Fruit fly (Drosophila melanogaster) whole organism, prepupa: ENCODE data around the gene Dph2.

ENCODE experiments used
- CG10669 ChIP-seq: fragments of 200-800 bp; sonication (Bioruptor generic); optimal IDR thresholded peaks from 3 replicates; lab custom pipeline; 2018; ENCODE audit warnings: missing biosample characterization, mild to moderate bottlenecking, missing genetic modification characterization, moderate library complexity
- CG11294 ChIP-seq: fragments of 200-800 bp; sonication (Bioruptor generic); IDR thresholded peaks from 2 replicates; pipeline ENCODE4 v1.3.6; 2022; ENCODE audit warnings: missing biosample characterization, missing genetic modification characterization
- CG11762 ChIP-seq: fragments of 200-800 bp; sonication (Bioruptor generic); optimal IDR thresholded peaks from 3 replicates; lab custom pipeline; 2016; ENCODE audit warnings: missing biosample characterization, missing genetic modification characterization; ENCODE audit not compliant: insufficient read depth
- CG15336 ChIP-seq: fragments of 200-800 bp; sonication (Bioruptor generic); IDR thresholded peaks from 2 replicates; pipeline ENCODE4 v1.3.6; 2022; ENCODE audit warnings: missing biosample characterization, missing genetic modification characterization
- CG3032 ChIP-seq: fragments of 200-800 bp; optimal IDR thresholded peaks from 2 replicates; lab custom pipeline; 2019; ENCODE audit warnings: missing biosample characterization, mild to moderate bottlenecking, missing genetic modification characterization, moderate library complexity
- CG31627 ChIP-seq: fragments of 200-800 bp; sonication (Bioruptor generic); optimal IDR thresholded peaks from 3 replicates; lab custom pipeline; 2016; ENCODE audit warnings: missing biosample characterization, missing genetic modification characterization
- CG34406 ChIP-seq: fragments of 200-800 bp; sonication (Bioruptor generic); optimal IDR thresholded peaks from 3 replicates; lab custom pipeline; 2016; ENCODE audit warnings: missing biosample characterization, missing genetic modification characterization
- CG3919 ChIP-seq: fragments of 200-800 bp; sonication (Bioruptor generic); optimal IDR thresholded peaks from 3 replicates; lab custom pipeline; 2016; ENCODE audit warnings: missing biosample characterization, missing genetic modification characterization
- CG4318 ChIP-seq: fragments of 200-800 bp; sonication (Bioruptor generic); optimal IDR thresholded peaks from 3 replicates; lab custom pipeline; 2017; ENCODE audit warnings: missing biosample characterization, mild to moderate bottlenecking, missing genetic modification characterization
- CG6276 ChIP-seq: fragments of 200-800 bp; sonication (Bioruptor generic); optimal IDR thresholded peaks from 2 replicates; lab custom pipeline; 2017; ENCODE audit warnings: missing biosample characterization, mild to moderate bottlenecking, missing genetic modification characterization
- CG6792 ChIP-seq: fragments of 200-800 bp; sonication (Bioruptor generic); optimal IDR thresholded peaks from 3 replicates; lab custom pipeline; 2016; ENCODE audit warnings: missing biosample characterization, missing genetic modification characterization
- CG6808 ChIP-seq: fragments of 200-800 bp; sonication (Bioruptor generic); optimal IDR thresholded peaks from 3 replicates; lab custom pipeline; 2017; ENCODE audit warnings: missing biosample characterization, missing genetic modification characterization, mild to moderate bottlenecking, moderate library complexity, missing genetic modification reagents
- CG8119 ChIP-seq: fragments of 200-800 bp; sonication (Bioruptor generic); IDR thresholded peaks from 3 replicates; pipeline ENCODE4 v1.3.6; 2022; ENCODE audit warnings: missing biosample characterization, missing genetic modification characterization
- Eip75B ChIP-seq: fragments of 200-800 bp; sonication (Bioruptor generic); optimal IDR thresholded peaks from 3 replicates; lab custom pipeline; 2016; ENCODE audit warnings: missing biosample characterization, missing genetic modification characterization
- Eip78C ChIP-seq: fragments of 200-800 bp; sonication (Bioruptor generic); peaks from one replicate; lab custom pipeline; 2016; ENCODE audit warnings: missing biosample characterization, missing genetic modification characterization
- Gug ChIP-seq: fragments of 200-800 bp; sonication (Bioruptor generic); IDR thresholded peaks from 2 replicates; pipeline ENCODE4 v1.3.6; 2022; ENCODE audit warnings: missing biosample characterization, missing genetic modification characterization
- Hr38 ChIP-seq: sonication (Bioruptor generic); optimal IDR thresholded peaks from 2 replicates; lab custom pipeline; 2016; ENCODE audit warnings: missing biosample characterization, missing genetic modification characterization
- Hr39 ChIP-seq: fragments of 200-800 bp; sonication (Bioruptor generic); optimal IDR thresholded peaks from 2 replicates; lab custom pipeline; 2016; ENCODE audit warnings: missing biosample characterization, missing genetic modification characterization
- Hr4 ChIP-seq: fragments of 200-800 bp; sonication (Bioruptor generic); optimal IDR thresholded peaks from 3 replicates; lab custom pipeline; 2016; ENCODE audit warnings: missing biosample characterization, missing genetic modification characterization
- OdsH ChIP-seq: fragments of 200-800 bp; sonication (Bioruptor generic); optimal IDR thresholded peaks from 3 replicates; lab custom pipeline; 2016; ENCODE audit warnings: missing biosample characterization, missing genetic modification characterization
- Smox ChIP-seq: fragments of 200-800 bp; sonication (Bioruptor generic); optimal IDR thresholded peaks from 3 replicates; lab custom pipeline; 2016; ENCODE audit warnings: missing biosample characterization, missing genetic modification characterization
- Sox14 ChIP-seq: fragments of 200-800 bp; sonication (Bioruptor generic); optimal IDR thresholded peaks from 3 replicates; lab custom pipeline; 2016; ENCODE audit warnings: missing biosample characterization, missing genetic modification characterization
- Sox15 ChIP-seq: fragments of 200-800 bp; sonication (Bioruptor generic); optimal IDR thresholded peaks from 3 replicates; lab custom pipeline; 2016; ENCODE audit warnings: missing biosample characterization, missing genetic modification characterization
- dac ChIP-seq: fragments of 200-800 bp; sonication (Bioruptor generic); optimal IDR thresholded peaks from 2 replicates; lab custom pipeline; 2017; ENCODE audit warnings: missing biosample characterization, mild to moderate bottlenecking, missing genetic modification characterization
- esn ChIP-seq: fragments of 200-800 bp; sonication (Bioruptor generic); optimal IDR thresholded peaks from 2 replicates; lab custom pipeline; 2016; ENCODE audit warnings: missing biosample characterization, mild to moderate bottlenecking, missing genetic modification characterization, moderate library complexity
- fd85E ChIP-seq: fragments of 200-800 bp; sonication (Bioruptor generic); optimal IDR thresholded peaks from 3 replicates; lab custom pipeline; 2016; ENCODE audit warnings: missing biosample characterization, missing genetic modification characterization
- fkh ChIP-seq: fragments of 200-800 bp; sonication (Bioruptor generic); optimal IDR thresholded peaks from 3 replicates; lab custom pipeline; 2017; ENCODE audit warnings: missing biosample characterization, mild to moderate bottlenecking, missing genetic modification characterization, moderate library complexity
- net ChIP-seq: fragments of 200-800 bp; sonication (Bioruptor generic); optimal IDR thresholded peaks from 3 replicates; lab custom pipeline; 2016; ENCODE audit warnings: missing biosample characterization, missing genetic modification characterization
- salr ChIP-seq, 2 experiments: fragments of 200-800 bp; sonication (Bioruptor generic); optimal IDR thresholded peaks; 3 replicates each; lab custom pipeline; 2016 to 2018; ENCODE audit warnings: missing biosample characterization in 2 of 2, missing genetic modification characterization in 2 of 2, mild to moderate bottlenecking in 1 of 2
- ss ChIP-seq, 2 experiments: fragments of 200-800 bp; sonication (Bioruptor generic); optimal IDR thresholded peaks; 2 replicates in 1 of 2; 3 replicates in 1 of 2; lab custom pipeline; 2017 to 2018; ENCODE audit warnings: mild to moderate bottlenecking in 2 of 2, missing biosample characterization in 2 of 2, missing genetic modification characterization in 2 of 2, moderate library complexity in 1 of 2
- svp ChIP-seq: fragments of 200-800 bp; sonication (Bioruptor generic); peaks from one replicate; lab custom pipeline; 2016; ENCODE audit warnings: missing biosample characterization, missing genetic modification characterization
- topi ChIP-seq: fragments of 200-800 bp; sonication (Bioruptor generic); optimal IDR thresholded peaks from 3 replicates; lab custom pipeline; 2016; ENCODE audit warnings: missing biosample characterization, missing genetic modification characterization
- vri ChIP-seq: fragments of 200-800 bp; sonication (Bioruptor generic); optimal IDR thresholded peaks from 3 replicates; lab custom pipeline; 2016; ENCODE audit warnings: missing biosample characterization, mild to moderate bottlenecking, missing genetic modification characterization

Gene Dph2

dm6 chr3R:14880861-14881260 lies 12.9 kb downstream of the Dph2 start:
- TF ChIP-seq CG6276 (no peak), CG11294 (GFP tag; lab: Robert Waterston, UW) (no peak), Hr39 (GFP tag; lab: Kevin White, UChicago) (no peak)

- peak; percentile 45 for TF ChIP-seq Sox14 (GFP tag; lab: Kevin White, UChicago)
- TF ChIP-seq CG34406 = no peak
- peak; percentile 22; the same call in 1 of the 2 replicates for TF ChIP-seq CG15336
- no peak for TF ChIP-seq Smox (GFP tag; lab: Kevin White, UChicago)
These were observed 14.4 kb downstream of the Dph2 start, which contains the start of gene CG3631 for dm6 chr3R:14879207-14879863. Gene CG3631 (plus strand): TSS chr3R:14879457.

- TF ChIP-seq CG10669 (GFP tag; lab: Kevin White, UChicago) = no peak
- no peak for TF ChIP-seq Hr4 (GFP tag; lab: Kevin White, UChicago)
- TF ChIP-seq fkh (GFP tag; lab: Kevin White, UChicago) = no peak
- TF ChIP-seq Gug = no peak
- no peak for TF ChIP-seq Smox (GFP tag; lab: Kevin White, UChicago)
- no peak for TF ChIP-seq CG3919 (GFP tag; lab: Kevin White, UChicago)
- TF ChIP-seq ss (GFP tag; optimal IDR thresholded peaks at IDR 0.05; lab: Kevin White, UChicago) = no peak
- no peak for TF ChIP-seq CG8119 (GFP tag; lab: Robert Waterston, UW)
- no peak for TF ChIP-seq Sox14 (GFP tag; lab: Kevin White, UChicago)
These were observed 15.6 kb downstream of the Dph2 start for dm6 chr3R:14878145-14878544.

dm6 chr3R:14875965-14876331 lies 17.8 kb downstream of the Dph2 start:
- TF ChIP-seq CG11294 (GFP tag; lab: Robert Waterston, UW) (no peak), CG6808 (GFP tag; lab: Kevin White, UChicago) (no peak), CG10669 (GFP tag; lab: Kevin White, UChicago) (no peak), salr (GFP tag; optimal IDR thresholded peaks at IDR 0.05; lab: Kevin White, UChicago) (no peak), CG3032 (tag; lab: Kevin White, UChicago) (no peak), net (GFP tag; lab: Kevin White, UChicago) (no peak), Eip78C (no peak), CG11762 (no peak), esn (GFP tag; lab: Kevin White, UChicago) (no peak), fkh (GFP tag; lab: Kevin White, UChicago) (no peak), CG4318 (GFP tag; lab: Kevin White, UChicago) (no peak), Hr4 (GFP tag; lab: Kevin White, UChicago) (no peak), topi (GFP tag; lab: Kevin White, UChicago) (no peak), dac (no peak), fd85E (GFP tag; lab: Kevin White, UChicago) (no peak), CG31627 (GFP tag; lab: Kevin White, UChicago) (no peak), Hr38 (GFP tag; lab: Kevin White, UChicago) (no peak)

dm6 chr3R:14875274-14875964 lies 18.3 kb downstream of the Dph2 start, which contains the start of gene btsz:
Gene btsz (minus strand): TSS chr3R:14875488.
- TF ChIP-seq CG4318 (GFP tag; lab: Kevin White, UChicago) = peak; percentile 29
- TF ChIP-seq OdsH (GFP tag; lab: Kevin White, UChicago) = no peak

dm6 chr3R:14873345-14873744 lies 20.4 kb downstream of the Dph2 start:
- TF ChIP-seq CG4318 (GFP tag; lab: Kevin White, UChicago) (no peak), CG34406 (no peak), Hr39 (GFP tag; lab: Kevin White, UChicago) (no peak), vri (no peak), Sox15 (GFP tag; lab: Kevin White, UChicago) (no peak), CG6792 (GFP tag; lab: Kevin White, UChicago) (no peak), svp (GFP tag; lab: Kevin White, UChicago) (no peak), CG31627 (GFP tag; lab: Kevin White, UChicago) (no peak), CG8119 (GFP tag; lab: Robert Waterston, UW) (no peak), Eip75B (GFP tag; lab: Kevin White, UChicago) (no peak)
